Fruit fly (Drosophila melanogaster) whole organism, embryonic: ENCODE data around the gene CG12116.

Experiments used
- Abd-B ChIP-seq: fragments of 200-800 bp; sonication (Bioruptor generic); optimal IDR thresholded peaks from 2 replicates; lab custom pipeline; 2018; ENCODE audit warnings: missing biosample characterization, mild to moderate bottlenecking, missing genetic modification characterization, moderate library complexity
- Awh ChIP-seq: fragments of 200-800 bp; sonication (Bioruptor generic); IDR thresholded peaks from 2 replicates; pipeline ENCODE4, ENCODE4 v1.3.6; 2022; ENCODE audit warnings: missing biosample characterization, missing genetic modification characterization
- Bteb2 ChIP-seq: fragments of 200-800 bp; sonication (Bioruptor generic); optimal IDR thresholded peaks from 2 replicates; lab custom pipeline; 2016; ENCODE audit warnings: missing biosample characterization, missing genetic modification characterization
- CG10274 ChIP-seq: fragments of 200-800 bp; sonication (Bioruptor generic); optimal IDR thresholded peaks from 3 replicates; lab custom pipeline; 2017; ENCODE audit warnings: missing biosample characterization, mild to moderate bottlenecking, missing genetic modification characterization
- CG10321 ChIP-seq: fragments of 200-800 bp; sonication (Bioruptor generic); IDR thresholded peaks from 2 replicates; pipeline ENCODE4 v1.3.6; 2022; ENCODE audit warnings: missing biosample characterization, missing genetic modification characterization
- CG10431 ChIP-seq: fragments of 200-800 bp; sonication (Bioruptor generic); optimal IDR thresholded peaks from 3 replicates; lab custom pipeline; 2018; ENCODE audit warnings: missing biosample characterization, mild to moderate bottlenecking, missing genetic modification characterization
- CG10959 ChIP-seq: fragments of 200-800 bp; sonication (Bioruptor generic); IDR thresholded peaks from 2 replicates; pipeline ENCODE4 v1.3.6; 2022; ENCODE audit warnings: missing biosample characterization, missing genetic modification characterization
- CG12155 ChIP-seq: fragments of 200-800 bp; sonication (Bioruptor generic); optimal IDR thresholded peaks from 3 replicates; lab custom pipeline; 2016; ENCODE audit warnings: missing biosample characterization, missing genetic modification characterization
- CG15514 ChIP-seq: fragments of 200-800 bp; sonication (Bioruptor generic); optimal IDR thresholded peaks from 3 replicates; lab custom pipeline; 2017; ENCODE audit warnings: missing biosample characterization, missing genetic modification characterization, mild to moderate bottlenecking, moderate library complexity, missing genetic modification reagents
- CG1602 ChIP-seq: fragments of 200-800 bp; sonication (Bioruptor generic); optimal IDR thresholded peaks from 3 replicates; lab custom pipeline; 2016; ENCODE audit warnings: missing biosample characterization, missing genetic modification characterization
- CG16863 ChIP-seq: fragments of 200-800 bp; sonication (Bioruptor generic); optimal IDR thresholded peaks from 3 replicates; lab custom pipeline; 2016; ENCODE audit warnings: missing biosample characterization, missing genetic modification characterization
- CG1792 ChIP-seq: fragments of 200-800 bp; sonication (Bioruptor generic); optimal IDR thresholded peaks from 2 replicates; lab custom pipeline; 2016; ENCODE audit warnings: missing biosample characterization, missing genetic modification characterization
- CG2116 ChIP-seq: fragments of 200-800 bp; sonication (Bioruptor generic); optimal IDR thresholded peaks from 3 replicates; lab custom pipeline; 2018; ENCODE audit warnings: missing biosample characterization, mild to moderate bottlenecking, missing genetic modification characterization
- CG31224 ChIP-seq: fragments of 200-800 bp; sonication (Bioruptor generic); IDR thresholded peaks from 2 replicates; pipeline ENCODE4 v1.3.6; 2022; ENCODE audit warnings: missing biosample characterization, missing genetic modification characterization
- CG3726 ChIP-seq: fragments of 200-800 bp; sonication (Bioruptor generic); IDR thresholded peaks from 3 replicates; pipeline ENCODE4, ENCODE4 v1.3.6; 2022; ENCODE audit warnings: missing biosample characterization, missing genetic modification characterization
- CG5180 ChIP-seq: fragments of 200-800 bp; sonication (Bioruptor generic); optimal IDR thresholded peaks from 3 replicates; lab custom pipeline; 2017; ENCODE audit warnings: missing biosample characterization, missing genetic modification characterization, mild to moderate bottlenecking, moderate library complexity, missing genetic modification reagents
- CG6654 ChIP-seq: fragments of 200-800 bp; sonication (Bioruptor generic); optimal IDR thresholded peaks from 2 replicates; lab custom pipeline; 2017; ENCODE audit warnings: missing biosample characterization, mild to moderate bottlenecking, missing genetic modification characterization
- CG6813 ChIP-seq: fragments of 200-800 bp; sonication (Bioruptor generic); optimal IDR thresholded peaks from 2 replicates; lab custom pipeline; 2017; ENCODE audit warnings: missing biosample characterization, missing genetic modification characterization, mild to moderate bottlenecking, moderate library complexity, missing genetic modification reagents
- CG7271 ChIP-seq: fragments of 200-800 bp; sonication (Bioruptor generic); optimal IDR thresholded peaks from 2 replicates; lab custom pipeline; 2018; ENCODE audit warnings: missing biosample characterization, mild to moderate bottlenecking, missing genetic modification characterization, moderate library complexity
- CG7372 ChIP-seq: fragments of 200-800 bp; sonication (Bioruptor generic); IDR thresholded peaks from 2 replicates; pipeline ENCODE4 v1.3.6; 2022; ENCODE audit warnings: missing biosample characterization, missing genetic modification characterization
- CrebB ChIP-seq: fragments of 200-800 bp; sonication (Bioruptor generic); optimal IDR thresholded peaks from 3 replicates; lab custom pipeline; 2018; ENCODE audit warnings: missing biosample characterization, mild to moderate bottlenecking, missing genetic modification characterization
- Dbx ChIP-seq: fragments of 200-800 bp; sonication (Bioruptor generic); IDR thresholded peaks from 3 replicates; pipeline ENCODE4 v1.3.6; 2022; ENCODE audit warnings: missing biosample characterization, missing genetic modification characterization
- Doc3 ChIP-seq: fragments of 200-800 bp; sonication (Bioruptor generic); IDR thresholded peaks from 3 replicates; pipeline ENCODE4 v1.3.6; 2022; ENCODE audit warnings: missing biosample characterization, missing genetic modification characterization; ENCODE audit not compliant: partially characterized antibody
- Drgx ChIP-seq: fragments of 200-800 bp; sonication (Bioruptor generic); IDR thresholded peaks from 2 replicates; pipeline ENCODE4 v1.3.6; 2022; ENCODE audit warnings: missing biosample characterization, missing genetic modification characterization
- HLHmδ ChIP-seq: fragments of 200-800 bp; sonication (Bioruptor generic); optimal IDR thresholded peaks from 2 replicates; lab custom pipeline; 2018; ENCODE audit warnings: missing biosample characterization, mild to moderate bottlenecking, missing genetic modification characterization, moderate library complexity
- NC2β ChIP-seq: fragments of 200-800 bp; sonication (Bioruptor generic); optimal IDR thresholded peaks from 2 replicates; lab custom pipeline; 2016; ENCODE audit warnings: missing biosample characterization, missing genetic modification characterization
- Oaz ChIP-seq: fragments of 200-800 bp; sonication (Bioruptor generic); IDR thresholded peaks from 2 replicates; pipeline ENCODE4 v1.3.6; 2022; ENCODE audit warnings: missing biosample characterization, missing genetic modification characterization
- Rx ChIP-seq: fragments of 200-800 bp; sonication (Bioruptor generic); IDR thresholded peaks from 2 replicates; pipeline ENCODE4 v1.3.6; 2022; ENCODE audit warnings: missing biosample characterization, missing genetic modification characterization
- Sox102F ChIP-seq: fragments of 200-800 bp; sonication (Bioruptor generic); optimal IDR thresholded peaks from 2 replicates; lab custom pipeline; 2018; ENCODE audit warnings: missing biosample characterization, mild to moderate bottlenecking, missing genetic modification characterization, moderate library complexity
- Spps ChIP-seq: fragments of 200-800 bp; sonication (Bioruptor generic); optimal IDR thresholded peaks from 2 replicates; lab custom pipeline; 2018; ENCODE audit warnings: missing biosample characterization, mild to moderate bottlenecking, missing genetic modification characterization
- Taf1 ChIP-seq: fragments of 200-800 bp; sonication (Bioruptor generic); IDR thresholded peaks from 2 replicates; pipeline ENCODE4 v1.3.6; 2022; ENCODE audit warnings: missing biosample characterization, missing genetic modification characterization
- Usf ChIP-seq: fragments of 200-800 bp; sonication (Bioruptor generic); optimal IDR thresholded peaks from 2 replicates; lab custom pipeline; 2017; ENCODE audit warnings: missing genotype, missing biosample characterization, missing genetic modification characterization
- Xbp1 ChIP-seq: fragments of 200-800 bp; sonication (Bioruptor generic); optimal IDR thresholded peaks from 3 replicates; lab custom pipeline; 2016; ENCODE audit warnings: missing biosample characterization, mild to moderate bottlenecking, missing genetic modification characterization
- ap ChIP-seq: fragments of 200-800 bp; sonication (Bioruptor generic); IDR thresholded peaks from 2 replicates; pipeline ENCODE4 v1.3.6; 2022; ENCODE audit warnings: missing biosample characterization, missing genetic modification characterization
- ase ChIP-seq: fragments of 200-800 bp; sonication (Bioruptor generic); IDR thresholded peaks from 3 replicates; pipeline ENCODE4 v1.3.6; 2022; ENCODE audit warnings: missing biosample characterization, missing genetic modification characterization
- ato ChIP-seq: fragments of 200-800 bp; sonication (Bioruptor generic); IDR thresholded peaks from 2 replicates; pipeline ENCODE4 v1.3.6; 2022; ENCODE audit warnings: missing biosample characterization, missing genetic modification characterization; ENCODE audit not compliant: partially characterized antibody
- bab2 ChIP-seq: fragments of 200-800 bp; sonication (Bioruptor generic); optimal IDR thresholded peaks from 2 replicates; lab custom pipeline; 2016; ENCODE audit warnings: missing biosample characterization, missing genetic modification characterization
- btn ChIP-seq: fragments of 200-800 bp; sonication (Bioruptor generic); optimal IDR thresholded peaks from 2 replicates; lab custom pipeline; 2016; ENCODE audit warnings: missing biosample characterization, missing genetic modification characterization
- cas ChIP-seq: fragments of 200-800 bp; sonication (Bioruptor generic); IDR thresholded peaks from 2 replicates; pipeline ENCODE4 v1.3.6; 2022; ENCODE audit warnings: missing biosample characterization, missing genetic modification characterization
- eyg ChIP-seq: fragments of 200-800 bp; sonication (Bioruptor generic); optimal IDR thresholded peaks from 3 replicates; lab custom pipeline; 2016; ENCODE audit warnings: missing biosample characterization, missing genetic modification characterization
- fd3F ChIP-seq: fragments of 200-800 bp; sonication (Bioruptor generic); optimal IDR thresholded peaks from 2 replicates; lab custom pipeline; 2018; ENCODE audit warnings: missing biosample characterization, mild to moderate bottlenecking, missing genetic modification characterization, moderate library complexity
- h ChIP-seq: fragments of >200 bp; optimal IDR thresholded peaks from 2 replicates; lab custom pipeline; 2017
- ham ChIP-seq: fragments of 200-800 bp; sonication (Bioruptor generic); IDR thresholded peaks from 2 replicates; pipeline ENCODE4 v1.3.6; 2022; ENCODE audit warnings: missing biosample characterization, missing genetic modification characterization
- jing ChIP-seq: fragments of 200-800 bp; sonication (Bioruptor generic); optimal IDR thresholded peaks from 2 replicates; lab custom pipeline; 2018; ENCODE audit warnings: missing biosample characterization, mild to moderate bottlenecking, missing genetic modification characterization
- nau ChIP-seq: fragments of 200-800 bp; sonication (Bioruptor generic); optimal IDR thresholded peaks from 3 replicates; lab custom pipeline; 2017; ENCODE audit warnings: missing biosample characterization, mild to moderate bottlenecking, missing genetic modification characterization, missing genetic modification reagents
- pfk ChIP-seq: fragments of 200-800 bp; sonication (Bioruptor generic); optimal IDR thresholded peaks from 2 replicates; lab custom pipeline; 2018; ENCODE audit warnings: missing biosample characterization, mild to moderate bottlenecking, missing genetic modification characterization, moderate library complexity
- pita ChIP-seq: fragments of 200-800 bp; sonication (Bioruptor generic); optimal IDR thresholded peaks from 2 replicates; lab custom pipeline; 2017; ENCODE audit warnings: missing biosample characterization, mild to moderate bottlenecking, missing genetic modification characterization
- pnt ChIP-seq: fragments of 200-800 bp; sonication (Bioruptor generic); optimal IDR thresholded peaks from 3 replicates; lab custom pipeline; 2016; ENCODE audit warnings: missing biosample characterization, missing genetic modification characterization
- pum ChIP-seq: fragments of 200-800 bp; sonication (Bioruptor generic); optimal IDR thresholded peaks from 2 replicates; lab custom pipeline; 2016; ENCODE audit warnings: missing biosample characterization, missing genetic modification characterization
- slbo ChIP-seq: fragments of 200-800 bp; sonication (Bioruptor generic); IDR thresholded peaks from 2 replicates; pipeline ENCODE4 v1.3.6; 2022; ENCODE audit warnings: missing biosample characterization, missing genetic modification characterization
- tio ChIP-seq: fragments of 200-800 bp; sonication (Bioruptor generic); optimal IDR thresholded peaks from 2 replicates; lab custom pipeline; 2017; ENCODE audit warnings: missing biosample characterization, missing genetic modification characterization, inconsistent platforms

The CG12116 gene

DNA sequence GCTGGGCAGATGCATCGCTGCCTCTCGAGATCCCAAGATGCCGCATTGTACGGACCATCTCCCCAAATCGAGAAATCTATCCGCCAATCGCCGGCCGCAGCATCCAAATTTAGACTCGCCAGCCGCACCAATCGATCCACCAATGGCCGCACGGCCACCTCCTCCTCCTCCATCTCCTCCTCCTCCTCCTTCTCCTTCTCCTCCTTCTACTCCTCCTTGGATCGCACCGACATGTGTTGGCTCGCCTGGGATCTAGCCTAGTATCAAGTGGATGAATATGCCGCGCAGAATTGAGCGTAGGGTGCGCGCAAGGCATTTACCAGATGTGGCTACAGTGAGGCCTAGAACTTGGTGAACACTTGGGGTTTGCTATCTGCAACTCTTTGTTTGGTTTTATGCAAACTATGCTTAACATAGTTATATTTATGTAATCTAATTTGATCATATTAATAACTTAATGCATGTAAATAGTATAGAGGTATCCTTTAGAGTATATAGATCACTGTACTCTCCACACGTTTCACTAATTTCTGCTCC, 13.7 kb downstream of the CG12116 start, which contains the start of gene org-1 (continued):
- TF ChIP-seq CG16863 (GFP tag; lab: Kevin White, UChicago) (peak; percentile 88), CG10959 (GFP tag; lab: Robert Waterston, UW) (peak; percentile 99), Oaz (GFP tag; lab: Robert Waterston, UW) (peak; percentile 95), CG12155 (GFP tag; lab: Kevin White, UChicago) (peak; percentile 90), Xbp1 (GFP tag; lab: Kevin White, UChicago) (peak; percentile 96), CG2116 (GFP tag; lab: Kevin White, UChicago) (peak; percentile 52), Drgx (peak; percentile 93), CG10431 (GFP tag; lab: Kevin White, UChicago) (peak; percentile 88), Taf1 (GFP tag; lab: Robert Waterston, UW) (peak; percentile 95), Rx (peak; percentile 96), Spps (peak; percentile 93), CG10321 (GFP tag; lab: Robert Waterston, UW) (peak; percentile 73), Awh (GFP tag; lab: Robert Waterston, UW) (peak; percentile 98), fd3F (GFP tag; lab: Kevin White, UChicago) (peak; percentile 88), pum (GFP tag; lab: Kevin White, UChicago) (peak; percentile 89), pfk (GFP tag; lab: Kevin White, UChicago) (peak; percentile 22), CG1602 (GFP tag; lab: Kevin White, UChicago) (peak; percentile 96), CG6813 (GFP tag; lab: Kevin White, UChicago) (peak; percentile 91), nau (GFP tag; lab: Kevin White, UChicago) (peak; percentile 86), CG5180 (GFP tag; lab: Kevin White, UChicago) (peak; percentile 81), NC2β (GFP tag; lab: Kevin White, UChicago) (peak; percentile 84), jing (GFP tag; lab: Kevin White, UChicago) (peak; percentile 88), CG10274 (peak; percentile 99), cas (peak; percentile 92), btn (peak; percentile 67), CG6654 (GFP tag; lab: Kevin White, UChicago) (peak; percentile 85), eyg (GFP tag; lab: Kevin White, UChicago) (peak; percentile 21), pita (GFP tag; lab: Kevin White, UChicago) (no peak), ham (peak; percentile 92), Sox102F (GFP tag; lab: Kevin White, UChicago) (peak; percentile 96), CG7271 (tag; lab: Kevin White, UChicago) (peak; percentile 79), ase (GFP tag; lab: Robert Waterston, UW) (peak; percentile 96), ap (GFP tag; lab: Robert Waterston, UW) (peak; percentile 97), CG1792 (GFP tag; lab: Kevin White, UChicago) (peak; percentile 55), Abd-B (GFP tag; lab: Kevin White, UChicago) (peak; percentile 94), CG31224 (peak; percentile 91), Doc3 (GFP tag; lab: Robert Waterston, UW) (no peak), h (lab: Kevin White, UChicago) (no peak), CG3726 (GFP tag; lab: Robert Waterston, UW) (peak; percentile 96), Dbx (peak; percentile 94), HLHmδ (GFP tag; lab: Kevin White, UChicago) (peak; percentile 7), pnt (GFP tag; lab: Kevin White, UChicago) (peak; percentile 92), bab2 (GFP tag; lab: Kevin White, UChicago) (peak; percentile 75), Usf (GFP tag; lab: Kevin White, UChicago) (peak; percentile 91), CG7372 (GFP tag; lab: Robert Waterston, UW) (peak; percentile 98), tio (GFP tag; lab: Kevin White, UChicago) (peak; percentile 92), slbo (peak; percentile 97), CG15514 (peak; percentile 72), ato (GFP tag; lab: Robert Waterston, UW) (no peak), Bteb2 (GFP tag; lab: Kevin White, UChicago) (peak; percentile 69), CrebB (peak; percentile 90)
